Worm (Caenorhabditis elegans) whole organism, L2 larva: Measurements from ENCODE around the gene C03H12.1.

Experiments used
- C34F6.9 ChIP-seq: fragments of 150-350 bp; optimal IDR thresholded peaks from 2 replicates; lab custom pipeline; 2014; ENCODE audit warnings: missing biosample characterization, missing genetic modification characterization
- F13H6.1 ChIP-seq: sonication (generic microtip); optimal IDR thresholded peaks from 2 replicates; lab custom pipeline; 2016; ENCODE audit warnings: missing genetic modification characterization, missing compliant biosample characterization
- R02D3.7 ChIP-seq: fragments of 150-350 bp; optimal IDR thresholded peaks from 2 replicates; lab custom pipeline; 2014; ENCODE audit warnings: missing biosample characterization, missing genetic modification characterization
- Y55F3AM.14 ChIP-seq: fragments of 200-800 bp; sonication (Bioruptor generic); optimal IDR thresholded peaks from 2 replicates; lab custom pipeline; 2018; ENCODE audit warnings: mild to moderate bottlenecking, missing genetic modification characterization, missing compliant biosample characterization
- ZK546.5 ChIP-seq: sonication (generic microtip); optimal IDR thresholded peaks from 2 replicates; lab custom pipeline; 2017; ENCODE audit warnings: missing biosample characterization, missing genetic modification characterization
- alr-1 ChIP-seq: fragments of 150-350 bp; optimal IDR thresholded peaks from 2 replicates; lab custom pipeline; 2014; ENCODE audit warnings: missing biosample characterization, missing genetic modification characterization
- aly-2 ChIP-seq: fragments of 150-350 bp; optimal IDR thresholded peaks from 2 replicates; lab custom pipeline; 2014; ENCODE audit warnings: missing biosample characterization, missing genetic modification characterization
- ama-1 ChIP-seq: fragments of 150-350 bp; optimal IDR thresholded peaks from 2 replicates; lab custom pipeline; 2018; ENCODE audit warnings: inconsistent platforms
- blmp-1 ChIP-seq: sonication (generic microtip); optimal IDR thresholded peaks from 2 replicates; lab custom pipeline; 2017; ENCODE audit warnings: missing genetic modification characterization, mild to moderate bottlenecking, missing compliant biosample characterization, antibody characterized with exemption, moderate library complexity; ENCODE audit not compliant: insufficient read depth
- ceh-16 ChIP-seq: fragments of 150-350 bp; optimal IDR thresholded peaks from 2 replicates; lab custom pipeline; 2014; ENCODE audit warnings: missing biosample characterization, missing genetic modification characterization
- ceh-82 ChIP-seq: fragments of 150-350 bp; optimal IDR thresholded peaks from 2 replicates; lab custom pipeline; 2014; ENCODE audit warnings: missing biosample characterization, missing genetic modification characterization
- crh-2 ChIP-seq: sonication (generic microtip); optimal IDR thresholded peaks from 2 replicates; lab custom pipeline; 2017; ENCODE audit warnings: missing biosample characterization, missing genetic modification characterization
- dmd-4 ChIP-seq: sonication (generic microtip); optimal IDR thresholded peaks from 2 replicates; lab custom pipeline; 2017; ENCODE audit warnings: missing biosample characterization, missing genetic modification characterization
- egl-27 ChIP-seq: sonication (generic microtip); optimal IDR thresholded peaks from 3 replicates; lab custom pipeline; 2017; ENCODE audit warnings: missing biosample characterization, missing genetic modification reagents, missing genetic modification characterization
- elt-1 ChIP-seq: fragments of 150-350 bp; optimal IDR thresholded peaks from 2 replicates; lab custom pipeline; 2014; ENCODE audit warnings: missing biosample characterization, missing genetic modification characterization
- elt-3 ChIP-seq: sonication (generic microtip); optimal IDR thresholded peaks from 2 replicates; lab custom pipeline; 2017; ENCODE audit warnings: missing biosample characterization, missing genetic modification characterization
- fos-1 ChIP-seq: fragments of 150-350 bp; optimal IDR thresholded peaks from 2 replicates; lab custom pipeline; 2014; ENCODE audit warnings: missing biosample characterization, missing genetic modification characterization
- gmeb-1 ChIP-seq: fragments of 150-350 bp; optimal IDR thresholded peaks from 2 replicates; lab custom pipeline; 2014; ENCODE audit warnings: missing biosample characterization, missing genetic modification characterization
- lin-11 ChIP-seq: fragments of 150-350 bp; sonication (generic microtip); optimal IDR thresholded peaks from 2 replicates; lab custom pipeline; 2014; ENCODE audit warnings: missing biosample characterization, missing genetic modification characterization, inconsistent platforms, mixed read lengths
- lin-13 ChIP-seq: fragments of 150-350 bp; optimal IDR thresholded peaks from 2 replicates; lab custom pipeline; 2014; ENCODE audit warnings: missing biosample characterization, missing genetic modification reagents, missing genetic modification characterization
- lin-39 ChIP-seq: fragments of 150-350 bp; optimal IDR thresholded peaks from 2 replicates; lab custom pipeline; 2014; ENCODE audit warnings: missing biosample characterization, missing genetic modification reagents, missing genetic modification characterization
- lsy-2 ChIP-seq, 2 experiments: fragments of 150-350 bp in 1 of 2; sonication (generic microtip) in 1 of 2; optimal IDR thresholded peaks; 2 replicates each; lab custom pipeline; 2014 to 2017; ENCODE audit warnings: missing biosample characterization in 2 of 2, missing genetic modification characterization in 2 of 2
- mab-5 ChIP-seq: fragments of 150-350 bp; optimal IDR thresholded peaks from 2 replicates; lab custom pipeline; 2014; ENCODE audit warnings: missing biosample characterization, missing genetic modification characterization
- mbf-1 ChIP-seq: sonication (generic microtip); optimal IDR thresholded peaks from 2 replicates; lab custom pipeline; 2017; ENCODE audit warnings: missing biosample characterization, missing genetic modification characterization
- mdl-1 ChIP-seq, 2 experiments: fragments of 150-350 bp in 1 of 2; sonication (generic microtip) in 1 of 2; optimal IDR thresholded peaks; 2 replicates each; lab custom pipeline; 2017; ENCODE audit warnings: missing biosample characterization in 2 of 2, missing genetic modification characterization in 2 of 2
- nhr-11 ChIP-seq: fragments of 150-350 bp; optimal IDR thresholded peaks from 2 replicates; lab custom pipeline; 2014; ENCODE audit warnings: missing biosample characterization, missing genetic modification characterization
- nhr-12 ChIP-seq: fragments of 150-350 bp; optimal IDR thresholded peaks from 2 replicates; lab custom pipeline; 2014; ENCODE audit warnings: missing biosample characterization, missing genetic modification characterization
- nhr-129 ChIP-seq: fragments of 150-350 bp; optimal IDR thresholded peaks from 2 replicates; lab custom pipeline; 2014; ENCODE audit warnings: missing biosample characterization, missing genetic modification characterization
- nhr-21 ChIP-seq: fragments of 150-350 bp; optimal IDR thresholded peaks from 2 replicates; lab custom pipeline; 2014; ENCODE audit warnings: missing biosample characterization, missing genetic modification characterization
- nhr-23 ChIP-seq: fragments of 150-350 bp; optimal IDR thresholded peaks from 2 replicates; lab custom pipeline; 2014; ENCODE audit warnings: missing biosample characterization, missing genetic modification reagents, missing genetic modification characterization
- nhr-237 ChIP-seq: fragments of 150-350 bp; optimal IDR thresholded peaks from 2 replicates; lab custom pipeline; 2014; ENCODE audit warnings: missing biosample characterization, missing genetic modification characterization
- nhr-25 ChIP-seq: fragments of 150-350 bp; sonication (generic microtip); optimal IDR thresholded peaks from 3 replicates; lab custom pipeline; 2014; ENCODE audit warnings: missing biosample characterization, missing genetic modification characterization
- nhr-6 ChIP-seq: fragments of 150-350 bp; optimal IDR thresholded peaks from 2 replicates; lab custom pipeline; 2014; ENCODE audit warnings: missing biosample characterization, missing genetic modification characterization
- nhr-77 ChIP-seq: fragments of 150-350 bp; optimal IDR thresholded peaks from 2 replicates; lab custom pipeline; 2014; ENCODE audit warnings: missing biosample characterization, missing genetic modification characterization
- peb-1 ChIP-seq: fragments of 150-350 bp; optimal IDR thresholded peaks from 2 replicates; lab custom pipeline; 2014; ENCODE audit warnings: missing biosample characterization, missing genetic modification characterization
- sma-3 ChIP-seq: sonication (generic microtip); optimal IDR thresholded peaks from 2 replicates; lab custom pipeline; 2016; ENCODE audit warnings: missing genetic modification reagents, missing genetic modification characterization, missing compliant biosample characterization
- sma-9 ChIP-seq, 2 experiments: fragments of 150-350 bp in 1 of 2; sonication (generic microtip) in 1 of 2; optimal IDR thresholded peaks; 2 replicates each; lab custom pipeline; 2014 to 2016; ENCODE audit warnings: missing genetic modification characterization in 2 of 2, mild to moderate bottlenecking in 1 of 2, missing biosample characterization in 1 of 2, missing compliant biosample characterization in 1 of 2, missing genetic modification reagents in 1 of 2, moderate library complexity in 1 of 2
- unc-39 ChIP-seq: fragments of 150-350 bp; optimal IDR thresholded peaks from 2 replicates; lab custom pipeline; 2014; ENCODE audit warnings: missing biosample characterization, missing genetic modification characterization
- unc-55 ChIP-seq: fragments of 150-350 bp; sonication (generic microtip); optimal IDR thresholded peaks from 3 replicates; lab custom pipeline; 2014; ENCODE audit warnings: missing biosample characterization, missing genetic modification reagents, missing genetic modification characterization
- unc-62 ChIP-seq: fragments of 150-350 bp; optimal IDR thresholded peaks from 2 replicates; lab custom pipeline; 2014; ENCODE audit warnings: missing biosample characterization, missing genetic modification reagents, missing genetic modification characterization
- ztf-1 ChIP-seq: fragments of 200-800 bp; sonication (Bioruptor generic); conservative IDR thresholded peaks from 2 replicates; pipeline ENCODE4 v1.3.6; 2022; ENCODE audit warnings: missing genetic modification characterization, missing compliant biosample characterization
- ztf-11 ChIP-seq: sonication (generic microtip); optimal IDR thresholded peaks from 2 replicates; lab custom pipeline; 2017; ENCODE audit warnings: missing biosample characterization, missing genetic modification characterization
- ztf-4 ChIP-seq: fragments of 150-350 bp; optimal IDR thresholded peaks from 2 replicates; lab custom pipeline; 2014; ENCODE audit warnings: missing biosample characterization, missing genetic modification characterization

C03H12.1 gene

ce11 chrX:15704579-15705110 is 15.4 kb downstream of the C03H12.1 start:
- TF ChIP-seq nhr-21 (tag; lab: Kevin White, UChicago): peak; percentile 40
- TF ChIP-seq nhr-129 (tag; lab: Kevin White, UChicago): peak; percentile 28
- TF ChIP-seq ama-1 (lab: Kevin White, UChicago): no peak
- TF ChIP-seq mdl-1 (tag; optimal IDR thresholded peaks at IDR 0.05; lab: Kevin White, UChicago): peak in 1 of 2 experiments; percentile 35
- TF ChIP-seq sma-3 (GFP tag; lab: Kevin White, UChicago): peak; percentile 79
- TF ChIP-seq blmp-1: no peak
- peak; percentile 0 for TF ChIP-seq nhr-25 (tag; lab: Kevin White, UChicago)
- TF ChIP-seq gmeb-1: peak; percentile 10
- peak; percentile 96 for TF ChIP-seq sma-9 (GFP tag; optimal IDR thresholded peaks at IDR 0.05; lab: Kevin White, UChicago)
- TF ChIP-seq sma-9 (tag; optimal IDR thresholded peaks at IDR 0.05; lab: Kevin White, UChicago): no peak
- TF ChIP-seq, all 48 proteins: peak for 7

ce11 chrX:15706108-15706676 is 16.9 kb downstream of the C03H12.1 start:
- peak; percentile 49 for TF ChIP-seq nhr-6
- TF ChIP-seq peb-1: no peak
- TF ChIP-seq nhr-21 (tag; lab: Kevin White, UChicago): peak; percentile 70
- no peak for TF ChIP-seq mab-5 (tag; lab: Kevin White, UChicago)
- TF ChIP-seq ZK546.5 (tag; lab: Kevin White, UChicago): no peak
- no peak for TF ChIP-seq nhr-77 (tag; lab: Kevin White, UChicago)
- TF ChIP-seq nhr-12 (tag; lab: Kevin White, UChicago): no peak
- TF ChIP-seq blmp-1: peak; percentile 59
- no peak for TF ChIP-seq fos-1 (tag; lab: Kevin White, UChicago)
- no peak for TF ChIP-seq unc-62 (GFP tag; lab: Kevin White, UChicago)
- TF ChIP-seq alr-1: no peak
- TF ChIP-seq lin-11 (tag; lab: Kevin White, UChicago): no peak
- TF ChIP-seq ztf-4 (tag; lab: Kevin White, UChicago): peak; percentile 33
- peak; percentile 57 for TF ChIP-seq sma-3 (GFP tag; lab: Kevin White, UChicago)
- no peak for TF ChIP-seq unc-39 (tag; lab: Kevin White, UChicago)
- TF ChIP-seq ztf-11: no peak
- TF ChIP-seq nhr-129 (tag; lab: Kevin White, UChicago): peak; percentile 30
- TF ChIP-seq nhr-25 (tag; lab: Kevin White, UChicago): peak; percentile 83
- TF ChIP-seq crh-2 (tag; lab: Kevin White, UChicago): peak; percentile 9
- peak; percentile 17 for TF ChIP-seq egl-27
- TF ChIP-seq aly-2 (tag; lab: Kevin White, UChicago): no peak
- TF ChIP-seq lsy-2 (tag; optimal IDR thresholded peaks at IDR 0.05; lab: Kevin White, UChicago): no peak
- peak; percentile 80 for TF ChIP-seq sma-9 (GFP tag; optimal IDR thresholded peaks at IDR 0.05; lab: Kevin White, UChicago)
- TF ChIP-seq sma-9 (tag; optimal IDR thresholded peaks at IDR 0.05; lab: Kevin White, UChicago): no peak
- no peak for TF ChIP-seq lin-39 (tag; lab: Kevin White, UChicago)
- no peak for TF ChIP-seq nhr-23

ce11 chrX:15707366-15707892 is 18.2 kb downstream of the C03H12.1 start:
- TF ChIP-seq C34F6.9 (peak; percentile 76), peb-1 (no peak), nhr-11 (tag; lab: Kevin White, UChicago) (no peak), Y55F3AM.14 (GFP tag; lab: Kevin White, UChicago) (peak; percentile 88), nhr-6 (peak; percentile 3), ceh-82 (tag; lab: Kevin White, UChicago) (peak; percentile 9), nhr-25 (tag; lab: Kevin White, UChicago) (peak; percentile 51), blmp-1 (no peak), mdl-1 (tag; optimal IDR thresholded peaks at IDR 0.05; lab: Kevin White, UChicago) (peak; percentile 84 to 89), unc-55 (GFP tag; lab: Kevin White, UChicago) (peak; percentile 86), nhr-237 (no peak), ceh-16 (peak; percentile 18), unc-39 (tag; lab: Kevin White, UChicago) (no peak), nhr-77 (tag; lab: Kevin White, UChicago) (no peak), elt-1 (tag; lab: Kevin White, UChicago) (no peak), ztf-11 (no peak), lin-39 (tag; lab: Kevin White, UChicago) (no peak), ZK546.5 (tag; lab: Kevin White, UChicago) (no peak), ama-1 (lab: Kevin White, UChicago) (no peak), crh-2 (tag; lab: Kevin White, UChicago) (peak; percentile 62), egl-27 (peak; percentile 88), lin-11 (tag; lab: Kevin White, UChicago) (peak; percentile 78), aly-2 (tag; lab: Kevin White, UChicago) (no peak), gmeb-1 (peak; percentile 32), lsy-2 (tag; optimal IDR thresholded peaks at IDR 0.05; lab: Kevin White, UChicago) (peak; percentile 19 to 71), ztf-1 (GFP tag; lab: Robert Waterston, UW) (no peak), mbf-1 (tag; lab: Kevin White, UChicago) (no peak), F13H6.1 (tag; lab: Kevin White, UChicago) (peak; percentile 98), R02D3.7 (tag; lab: Kevin White, UChicago) (no peak), elt-3 (no peak), lin-13 (GFP tag; lab: Kevin White, UChicago) (peak; percentile 70), nhr-129 (tag; lab: Kevin White, UChicago) (peak; percentile 92), sma-9 (GFP tag; optimal IDR thresholded peaks at IDR 0.05; lab: Kevin White, UChicago) (peak; percentile 98), sma-9 (tag; optimal IDR thresholded peaks at IDR 0.05; lab: Kevin White, UChicago) (peak; percentile 83), nhr-23 (no peak), dmd-4 (tag; lab: Kevin White, UChicago) (no peak)
